Worm (Caenorhabditis elegans) whole organism, L4 larva: ENCODE results near the gene upb-1.

Experiments used
- F37D6.2 ChIP-seq: sonication (generic microtip); optimal IDR thresholded peaks from 2 replicates; lab custom pipeline; 2016; ENCODE audit warnings: mild to moderate bottlenecking, missing genetic modification characterization, missing compliant biosample characterization
- F44E2.7 ChIP-seq: fragments of 200-800 bp; sonication (Bioruptor generic); IDR thresholded peaks from 2 replicates; pipeline ENCODE4 v2.1.2; 2022; ENCODE audit warnings: missing genetic modification characterization, missing compliant biosample characterization
- T20F7.1 ChIP-seq: fragments of 200-800 bp; sonication (Bioruptor generic); optimal IDR thresholded peaks from 2 replicates; lab custom pipeline; 2018; ENCODE audit warnings: mild to moderate bottlenecking, missing genetic modification characterization, missing compliant biosample characterization
- Y105C5A.15 ChIP-seq: fragments of 200-800 bp; sonication (Bioruptor generic); IDR thresholded peaks from 2 replicates; pipeline ENCODE4 v1.3.6; 2022; ENCODE audit warnings: missing genetic modification characterization, missing compliant biosample characterization
- Y75B8A.6 ChIP-seq: fragments of 200-800 bp; sonication (Bioruptor generic); IDR thresholded peaks from 2 replicates; pipeline ENCODE4 v1.3.6; 2022; ENCODE audit warnings: missing genetic modification reagents, missing genetic modification characterization, missing compliant biosample characterization
- aha-1 ChIP-seq: fragments of 150-350 bp; peaks from one replicate; lab custom pipeline; 2014; ENCODE audit warnings: missing biosample characterization, missing genetic modification characterization
- ceh-28 ChIP-seq: fragments of 150-350 bp; optimal IDR thresholded peaks from 2 replicates; lab custom pipeline; 2014; ENCODE audit warnings: missing biosample characterization, missing genetic modification reagents, missing genetic modification characterization
- ceh-62 ChIP-seq: sonication (generic microtip); optimal IDR thresholded peaks from 2 replicates; lab custom pipeline; 2017; ENCODE audit warnings: missing biosample characterization, missing genetic modification characterization
- ces-1 ChIP-seq: fragments of 150-350 bp; sonication (generic microtip); optimal IDR thresholded peaks from 4 replicates; lab custom pipeline; 2014; ENCODE audit warnings: missing biosample characterization, missing genetic modification reagents, missing genetic modification characterization
- daf-16 ChIP-seq, 3 experiments: sonication (generic microtip); optimal IDR thresholded peaks; 2 replicates each; lab custom pipeline; 2016 to 2017; ENCODE audit warnings: missing genetic modification characterization in 3 of 3, missing genetic modification reagents in 3 of 3, mild to moderate bottlenecking in 2 of 3, missing compliant biosample characterization in 2 of 3, missing biosample characterization in 1 of 3, moderate library complexity in 1 of 3
- dmd-6 ChIP-seq: fragments of 200-800 bp; sonication (Bioruptor generic); IDR thresholded peaks from 2 replicates; pipeline ENCODE4 v1.3.6; 2022; ENCODE audit warnings: missing genetic modification reagents, missing genetic modification characterization, missing compliant biosample characterization
- dmd-8 ChIP-seq: fragments of 200-800 bp; sonication (Bioruptor generic); IDR thresholded peaks from 2 replicates; pipeline ENCODE4 v1.3.6; 2022; ENCODE audit warnings: missing genetic modification characterization, missing compliant biosample characterization
- dve-1 ChIP-seq: sonication (generic microtip); optimal IDR thresholded peaks from 2 replicates; lab custom pipeline; 2017; ENCODE audit warnings: antibody characterized with exemption, mild to moderate bottlenecking, missing genetic modification characterization, missing compliant biosample characterization; ENCODE audit not compliant: insufficient read depth
- egl-27 ChIP-seq: sonication (generic microtip); optimal IDR thresholded peaks from 3 replicates; lab custom pipeline; 2017; ENCODE audit warnings: missing biosample characterization, missing genetic modification reagents, missing genetic modification characterization
- hlh-11 ChIP-seq: fragments of 200-800 bp; sonication (Bioruptor generic); optimal IDR thresholded peaks from 2 replicates; lab custom pipeline; 2018; ENCODE audit warnings: mild to moderate bottlenecking, missing genetic modification characterization, missing compliant biosample characterization
- hlh-30 ChIP-seq: sonication (generic microtip); optimal IDR thresholded peaks from 2 replicates; lab custom pipeline; 2017; ENCODE audit warnings: antibody characterized with exemption, mild to moderate bottlenecking, missing genetic modification characterization, missing compliant biosample characterization; ENCODE audit not compliant: insufficient read depth
- lin-1 ChIP-seq: fragments of 200-800 bp; sonication (Bioruptor generic); IDR thresholded peaks from 2 replicates; pipeline ENCODE4 v1.3.6; 2022; ENCODE audit warnings: missing genetic modification reagents, missing genetic modification characterization, missing compliant biosample characterization
- lin-15B ChIP-seq: fragments of 150-350 bp; sonication (generic microtip); optimal IDR thresholded peaks from 3 replicates; lab custom pipeline; 2014; ENCODE audit warnings: missing biosample characterization, missing genetic modification characterization
- lin-38 ChIP-seq: fragments of 200-800 bp; sonication (Bioruptor generic); IDR thresholded peaks from 2 replicates; pipeline ENCODE4 v1.3.6; 2022; ENCODE audit warnings: missing genetic modification reagents, missing genetic modification characterization, missing compliant biosample characterization
- madf-5 ChIP-seq, 2 experiments: fragments of 200-800 bp; sonication (Bioruptor generic); IDR thresholded peaks; 2 replicates each; pipeline ENCODE4 v1.3.6; 2022; ENCODE audit warnings: missing compliant biosample characterization in 2 of 2, missing genetic modification characterization in 2 of 2
- nhr-28 ChIP-seq: fragments of 150-350 bp; optimal IDR thresholded peaks from 2 replicates; lab custom pipeline; 2014; ENCODE audit warnings: missing biosample characterization, missing genetic modification characterization
- nhr-41 ChIP-seq: fragments of 200-800 bp; sonication (Bioruptor generic); IDR thresholded peaks from 2 replicates; pipeline ENCODE4 v1.3.6; 2022; ENCODE audit warnings: missing genetic modification reagents, missing genetic modification characterization, missing compliant biosample characterization
- nhr-48 ChIP-seq: sonication (generic microtip); optimal IDR thresholded peaks from 2 replicates; lab custom pipeline; 2016; ENCODE audit warnings: mild to moderate bottlenecking, missing genetic modification characterization, missing compliant biosample characterization
- php-3 ChIP-seq: fragments of 200-800 bp; sonication (Bioruptor generic); IDR thresholded peaks from 2 replicates; pipeline ENCODE4 v1.3.6; 2022; ENCODE audit warnings: missing genetic modification reagents, missing genetic modification characterization, missing compliant biosample characterization
- pqm-1 ChIP-seq: sonication (generic microtip); optimal IDR thresholded peaks from 2 replicates; lab custom pipeline; 2017; ENCODE audit warnings: missing biosample characterization, missing genetic modification characterization
- saeg-2 ChIP-seq: fragments of 200-800 bp; sonication (Bioruptor generic); IDR thresholded peaks from 2 replicates; pipeline ENCODE4 v1.3.6; 2022; ENCODE audit warnings: missing genetic modification reagents, missing genetic modification characterization, missing compliant biosample characterization
- snpc-1.2 ChIP-seq: fragments of 200-800 bp; sonication (Bioruptor generic); IDR thresholded peaks from 2 replicates; pipeline ENCODE4 v1.3.6; 2022; ENCODE audit warnings: missing genetic modification reagents, missing genetic modification characterization, missing compliant biosample characterization
- snpc-4 ChIP-seq: fragments of 150-350 bp; optimal IDR thresholded peaks from 2 replicates; lab custom pipeline; 2014; ENCODE audit warnings: missing biosample characterization, missing genetic modification characterization
- tra-1 ChIP-seq: fragments of 200-800 bp; sonication (Bioruptor generic); IDR thresholded peaks from 2 replicates; pipeline ENCODE4 v1.3.6; 2022; ENCODE audit warnings: missing genetic modification reagents, missing genetic modification characterization, missing compliant biosample characterization
- unc-130 ChIP-seq: sonication (generic microtip); optimal IDR thresholded peaks from 2 replicates; lab custom pipeline; 2016; ENCODE audit warnings: missing genetic modification reagents, missing genetic modification characterization, missing compliant biosample characterization
- unc-62 ChIP-seq, 3 experiments: fragments of 150-350 bp in 1 of 3; sonication (generic microtip); optimal IDR thresholded peaks in 2 of 3; peaks in 1 of 3; 1 replicate in 1 of 3; 2 replicates in 2 of 3; lab custom pipeline; 2014 to 2017; ENCODE audit warnings: missing biosample characterization in 3 of 3, missing genetic modification characterization in 3 of 3, missing genetic modification reagents in 3 of 3, missing genotype in 1 of 3
- vab-7 ChIP-seq: fragments of 200-800 bp; sonication (Bioruptor generic); IDR thresholded peaks from 2 replicates; pipeline ENCODE4 v1.3.6; 2022; ENCODE audit warnings: missing genetic modification reagents, missing genetic modification characterization, missing compliant biosample characterization
- zfp-2 ChIP-seq: sonication (generic microtip); optimal IDR thresholded peaks from 2 replicates; lab custom pipeline; 2016; ENCODE audit warnings: mild to moderate bottlenecking, missing genetic modification characterization, missing compliant biosample characterization
- zip-11 ChIP-seq: fragments of 200-800 bp; sonication (Bioruptor generic); IDR thresholded peaks from 2 replicates; pipeline ENCODE4 v1.3.6; 2022; ENCODE audit warnings: missing genetic modification characterization, missing compliant biosample characterization
- ztf-11 ChIP-seq: fragments of 150-350 bp; optimal IDR thresholded peaks from 2 replicates; lab custom pipeline; 2014; ENCODE audit warnings: missing biosample characterization, missing genetic modification characterization

Gene upb-1

ce11 chrII:6294261-6294660 is 4.4 kb upstream of the upb-1 start, which contains the start of gene mps-1:
mps-1 (minus strand) TSS chrII:6294361.
- TF ChIP-seq nhr-41 (GFP tag; lab: Robert Waterston, UW) = no peak
- TF ChIP-seq unc-130 = no peak
- no peak for TF ChIP-seq aha-1
- TF ChIP-seq lin-1 (GFP tag; lab: Robert Waterston, UW) = no peak
- TF ChIP-seq vab-7 (GFP tag; lab: Robert Waterston, UW) = no peak
- no peak for TF ChIP-seq egl-27 (tag; lab: Kevin White, UChicago)
- TF ChIP-seq ztf-11 (tag; lab: Kevin White, UChicago) = no peak

DNA sequence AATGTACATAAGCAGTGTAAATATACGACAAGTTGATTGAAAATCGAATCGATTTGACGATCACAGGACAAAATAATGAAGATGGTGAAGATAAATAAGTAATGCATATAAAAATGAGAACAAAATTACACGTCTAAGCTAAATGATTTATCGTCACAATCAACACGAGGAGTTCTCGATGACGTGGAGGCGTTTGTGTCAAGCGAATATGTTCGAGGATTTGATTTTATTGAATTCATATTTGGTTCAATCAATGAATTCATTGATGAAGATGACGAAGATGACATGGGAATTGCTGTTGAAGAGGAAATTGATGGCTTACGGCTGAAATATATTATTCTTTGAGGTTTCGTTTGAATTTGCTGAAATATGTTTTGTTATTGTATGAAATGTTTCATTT is 2.6 kb upstream of the upb-1 start, which contains the start of gene nyn-3:
Gene nyn-3, minus strand, starts transcription at position 101 of the 400 bp plus-strand sequence.
- TF ChIP-seq F37D6.2 (tag; lab: Kevin White, UChicago) = no peak
- no peak for TF ChIP-seq ceh-28
- no peak for TF ChIP-seq lin-38 (GFP tag; lab: Robert Waterston, UW)
- TF ChIP-seq egl-27 (tag; lab: Kevin White, UChicago) = no peak
- TF ChIP-seq dmd-8 (GFP tag; lab: Robert Waterston, UW) = no peak
- TF ChIP-seq snpc-1.2 (GFP tag; lab: Robert Waterston, UW) = no peak
- no peak for TF ChIP-seq nhr-48 (tag; lab: Kevin White, UChicago)
- no peak for TF ChIP-seq ceh-62 (tag; lab: Kevin White, UChicago)

DNA sequence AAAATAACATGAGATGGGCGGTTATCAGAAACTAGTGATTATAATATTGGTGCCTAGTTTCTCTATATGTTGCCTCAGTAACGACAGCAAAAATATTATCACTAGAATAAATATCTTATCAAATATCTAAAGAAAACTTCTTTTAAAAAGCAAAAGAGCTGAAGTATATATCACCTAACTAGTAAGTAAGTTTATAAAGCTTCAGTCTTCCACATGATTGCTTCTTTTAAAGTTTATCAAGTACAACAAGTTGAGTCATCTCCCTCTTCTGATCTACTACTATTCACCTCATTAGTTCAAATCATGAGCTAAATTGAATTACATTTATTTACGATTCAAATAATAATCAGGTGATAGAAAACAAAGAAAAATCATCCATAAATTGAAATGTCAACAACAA is 1.8 kb downstream of the upb-1 start:
- TF ChIP-seq lin-15B (no peak), Y105C5A.15 (GFP tag; lab: Robert Waterston, UW) (no peak), Y75B8A.6 (GFP tag; lab: Robert Waterston, UW) (no peak), madf-5 (GFP tag; IDR thresholded peaks at IDR 0.05; lab: Robert Waterston, UW) (no peak), tra-1 (GFP tag; lab: Robert Waterston, UW) (no peak), F44E2.7 (GFP tag; lab: Robert Waterston, UW) (no peak), aha-1 (peak; percentile 64), T20F7.1 (peak; percentile 32), snpc-4 (no peak), zfp-2 (tag; lab: Kevin White, UChicago) (no peak)

- TF ChIP-seq saeg-2 (no peak), unc-62 (GFP tag; optimal IDR thresholded peaks at IDR 0.05 in 1 of 2; lab: Kevin White, UChicago) (peak in 1 of 2 experiments; percentile 69), unc-62 (tag; optimal IDR thresholded peaks at IDR 0.05; lab: Kevin White, UChicago) (no peak)
Measured at ce11 chrII:6286865-6287264, 3.0 kb downstream of the upb-1 start, which contains the start of gene F13H8.6. F13H8.6 (minus strand) TSS chrII:6286965.

DNA sequence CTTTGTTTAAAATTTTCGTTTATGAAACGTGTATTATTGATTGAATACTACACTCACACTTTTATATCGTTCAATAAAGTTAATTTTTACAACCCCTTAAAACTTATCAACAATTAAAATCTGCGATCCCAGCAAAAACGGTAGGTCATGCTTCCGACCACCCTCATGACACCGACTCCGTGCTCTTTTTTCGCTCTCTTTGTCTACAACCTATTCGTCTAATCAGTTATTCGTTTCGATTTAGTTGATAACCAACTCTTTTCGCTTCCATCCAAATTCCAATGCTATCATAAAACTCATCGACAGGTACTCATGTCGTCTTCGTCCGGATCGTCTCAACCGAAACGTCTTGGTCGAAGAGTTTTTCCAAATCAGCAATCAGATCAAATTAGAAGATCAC is 6.8 kb downstream of the upb-1 start, which contains the start of gene F13H8.1:
Gene F13H8.1, plus strand, starts transcription at position 311 of the 400 bp plus-strand sequence.
- TF ChIP-seq dmd-6 (GFP tag; lab: Robert Waterston, UW) = peak; percentile 33; the same call in 1 of the 2 replicates
- TF ChIP-seq ces-1 (GFP tag; lab: Kevin White, UChicago) = no peak
- TF ChIP-seq hlh-11 = peak; percentile 58
- TF ChIP-seq egl-27 (tag; lab: Kevin White, UChicago) = no peak
- no peak for TF ChIP-seq daf-16 (GFP tag; optimal IDR thresholded peaks at IDR 0.05; lab: Kevin White, UChicago)
- peak; percentile 76 for TF ChIP-seq daf-16 (tag; optimal IDR thresholded peaks at IDR 0.05; lab: Kevin White, UChicago)
- peak; percentile 63 for TF ChIP-seq pqm-1 (tag; lab: Kevin White, UChicago)
- TF ChIP-seq dve-1 (tag; lab: Kevin White, UChicago) = peak; percentile 64
- peak; percentile 52 for TF ChIP-seq hlh-30 (tag; lab: Kevin White, UChicago)
- TF ChIP-seq nhr-41 (GFP tag; lab: Robert Waterston, UW) = no peak
- no peak for TF ChIP-seq zip-11 (GFP tag; lab: Robert Waterston, UW)
- TF ChIP-seq nhr-28 (tag; lab: Kevin White, UChicago) = peak; percentile 56
- TF ChIP-seq php-3 = peak; percentile 64; the same call in 1 of the 2 replicates
